Fruit fly (Drosophila melanogaster) whole organism, adult: ENCODE results near the gene Arp1.

Source experiments
- CG11617 ChIP-seq: fragments of 200-800 bp; sonication (Bioruptor generic); optimal IDR thresholded peaks from 2 replicates; lab custom pipeline; 2017; ENCODE audit warnings: mild to moderate bottlenecking, missing biosample characterization, missing genetic modification reagents, missing genetic modification characterization
- CG12768 ChIP-seq: fragments of 200-800 bp; sonication (Bioruptor generic); optimal IDR thresholded peaks from 2 replicates; lab custom pipeline; 2017; ENCODE audit warnings: missing biosample characterization, missing genetic modification characterization, mild to moderate bottlenecking, moderate library complexity, missing genetic modification reagents
- CG14711 ChIP-seq: fragments of 200-800 bp; sonication (Bioruptor generic); optimal IDR thresholded peaks from 2 replicates; lab custom pipeline; 2018; ENCODE audit warnings: missing biosample characterization, mild to moderate bottlenecking, missing genetic modification characterization, moderate library complexity
- CG1620 ChIP-seq: fragments of 200-800 bp; sonication (Bioruptor generic); optimal IDR thresholded peaks from 2 replicates; lab custom pipeline; 2016; ENCODE audit warnings: missing biosample characterization, missing genetic modification characterization
- CG33017 ChIP-seq: fragments of 200-800 bp; sonication (Bioruptor generic); optimal IDR thresholded peaks from 2 replicates; lab custom pipeline; 2018; ENCODE audit warnings: missing biosample characterization, mild to moderate bottlenecking, missing genetic modification characterization, moderate library complexity
- CG5204 ChIP-seq: fragments of 200-800 bp; sonication (Bioruptor generic); optimal IDR thresholded peaks from 2 replicates; lab custom pipeline; 2016; ENCODE audit warnings: missing biosample characterization, missing genetic modification characterization
- CG7045 ChIP-seq: fragments of 200-800 bp; sonication (Bioruptor generic); optimal IDR thresholded peaks from 2 replicates; lab custom pipeline; 2017; ENCODE audit warnings: missing biosample characterization, mild to moderate bottlenecking, missing genetic modification characterization
- CG7101 ChIP-seq: fragments of 200-800 bp; sonication (Bioruptor generic); optimal IDR thresholded peaks from 2 replicates; lab custom pipeline; 2018; ENCODE audit warnings: missing biosample characterization, mild to moderate bottlenecking, missing genetic modification characterization, moderate library complexity
- Clk ChIP-seq: fragments of 200-800 bp; sonication (Bioruptor generic); optimal IDR thresholded peaks from 2 replicates; lab custom pipeline; 2017; ENCODE audit warnings: missing biosample characterization, missing genetic modification characterization
- Crg-1 ChIP-seq: fragments of 200-800 bp; sonication (Bioruptor generic); optimal IDR thresholded peaks from 2 replicates; lab custom pipeline; 2016; ENCODE audit warnings: missing biosample characterization, missing genetic modification characterization
- Hr96 ChIP-seq: fragments of 200-800 bp; sonication (Bioruptor generic); optimal IDR thresholded peaks from 2 replicates; lab custom pipeline; 2016; ENCODE audit warnings: missing biosample characterization, missing genetic modification characterization
- Mnt ChIP-seq: fragments of 200-800 bp; sonication (Bioruptor generic); optimal IDR thresholded peaks from 2 replicates; lab custom pipeline; 2016; ENCODE audit warnings: missing biosample characterization, mild to moderate bottlenecking, missing genetic modification characterization
- bab1 ChIP-seq: fragments of 200-800 bp; sonication (Bioruptor generic); optimal IDR thresholded peaks from 3 replicates; lab custom pipeline; 2019; ENCODE audit warnings: missing biosample characterization, mild to moderate bottlenecking, missing genetic modification characterization, moderate library complexity
- cic ChIP-seq: fragments of 200-800 bp; sonication (Bioruptor generic); optimal IDR thresholded peaks from 2 replicates; lab custom pipeline; 2017; ENCODE audit warnings: missing biosample characterization, mild to moderate bottlenecking, missing genetic modification characterization, moderate library complexity
- cnc ChIP-seq, 2 experiments: fragments of >200 bp; optimal IDR thresholded peaks; 2 replicates each; lab custom pipeline; 2017
- kay ChIP-seq: fragments of 200-800 bp; sonication (Bioruptor generic); peaks from one replicate; lab custom pipeline; 2016; ENCODE audit warnings: missing biosample characterization, missing genetic modification characterization, borderline replicate concordance
- ovo ChIP-seq: fragments of 200-800 bp; sonication (Bioruptor generic); optimal IDR thresholded peaks from 2 replicates; lab custom pipeline; 2016; ENCODE audit warnings: missing biosample characterization, missing genetic modification characterization
- pad ChIP-seq: fragments of 200-800 bp; sonication (Bioruptor generic); optimal IDR thresholded peaks from 3 replicates; lab custom pipeline; 2017; ENCODE audit warnings: missing biosample characterization, missing genetic modification characterization, mild to moderate bottlenecking, moderate library complexity, missing genetic modification reagents
- tj ChIP-seq: fragments of 200-800 bp; sonication (Bioruptor generic); optimal IDR thresholded peaks from 3 replicates; lab custom pipeline; 2017; ENCODE audit warnings: missing biosample characterization, mild to moderate bottlenecking, missing genetic modification characterization, moderate library complexity
- toe ChIP-seq: fragments of 200-800 bp; sonication (Bioruptor generic); optimal IDR thresholded peaks from 2 replicates; lab custom pipeline; 2016; ENCODE audit warnings: missing biosample characterization, missing genetic modification characterization

Gene Arp1

dm6 chr3R:12722392-12722914 lies 30.9 kb downstream of the Arp1 start, which contains the start of gene Men:
Gene Men, minus strand, starts transcription at chr3R:12722442.
- no peak for TF ChIP-seq CG12768
- TF ChIP-seq kay = no peak
- no peak for TF ChIP-seq Crg-1 (GFP tag; lab: Kevin White, UChicago)
- TF ChIP-seq pad (GFP tag; lab: Kevin White, UChicago) = no peak
- TF ChIP-seq CG33017 (tag; lab: Kevin White, UChicago) = no peak
- TF ChIP-seq CG1620 (GFP tag; lab: Kevin White, UChicago) = no peak
- TF ChIP-seq CG5204 (GFP tag; lab: Kevin White, UChicago) = peak; percentile 22
- no peak for TF ChIP-seq Clk (GFP tag; lab: Kevin White, UChicago)
- no peak for TF ChIP-seq Mnt
- peak; percentile 31 for TF ChIP-seq CG7045 (GFP tag; lab: Kevin White, UChicago)
- TF ChIP-seq CG14711 = peak; percentile 19
- no peak for TF ChIP-seq cic (GFP tag; lab: Kevin White, UChicago)
- no peak for TF ChIP-seq CG11617 (GFP tag; lab: Kevin White, UChicago)
- TF ChIP-seq toe (GFP tag; lab: Kevin White, UChicago) = no peak
- TF ChIP-seq CG7101 (tag; lab: Kevin White, UChicago) = peak; percentile 59
- TF ChIP-seq bab1 (GFP tag; lab: Kevin White, UChicago) = peak; percentile 45
- TF ChIP-seq cnc (optimal IDR thresholded peaks at IDR 0.05; lab: Kevin White, UChicago) = no peak
- no peak for TF ChIP-seq Hr96 (GFP tag; lab: Kevin White, UChicago)
- no peak for TF ChIP-seq ovo (GFP tag; lab: Kevin White, UChicago)
- TF ChIP-seq tj (GFP tag; lab: Kevin White, UChicago) = peak; percentile 31

DNA sequence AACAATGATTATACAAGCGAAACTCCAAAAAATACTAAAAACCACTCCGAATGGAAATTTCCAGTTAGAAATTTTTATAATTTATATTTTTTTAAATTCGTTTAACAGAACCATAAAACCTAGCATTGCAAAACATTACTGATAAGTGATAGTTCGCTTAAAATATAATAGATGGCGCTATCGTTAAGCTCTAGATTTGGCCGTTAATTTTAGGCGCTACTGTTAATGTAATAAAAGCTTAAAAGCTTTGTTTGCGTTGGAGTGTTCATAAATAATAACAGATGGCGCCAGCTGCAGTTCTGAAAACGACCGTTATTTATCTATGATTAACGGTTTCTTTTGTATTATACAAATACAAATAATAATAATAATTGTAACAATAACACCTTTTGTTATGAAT lies 32.2 kb downstream of the Arp1 start:
- TF ChIP-seq bab1 (GFP tag; lab: Kevin White, UChicago) (peak; percentile 31), CG1620 (GFP tag; lab: Kevin White, UChicago) (peak; percentile 6), CG7101 (tag; lab: Kevin White, UChicago) (peak; percentile 30), CG11617 (GFP tag; lab: Kevin White, UChicago) (no peak), ovo (GFP tag; lab: Kevin White, UChicago) (peak; percentile 63), Hr96 (GFP tag; lab: Kevin White, UChicago) (no peak), kay (peak; percentile 3), Crg-1 (GFP tag; lab: Kevin White, UChicago) (peak; percentile 11)

dm6 chr3R:12727944-12728649 lies 36.6 kb downstream of the Arp1 start:
- TF ChIP-seq CG1620 (GFP tag; lab: Kevin White, UChicago) = no peak
- TF ChIP-seq Mnt = no peak
- no peak for TF ChIP-seq toe (GFP tag; lab: Kevin White, UChicago)
- TF ChIP-seq kay = no peak
- no peak for TF ChIP-seq CG7045 (GFP tag; lab: Kevin White, UChicago)
- no peak for TF ChIP-seq Clk (GFP tag; lab: Kevin White, UChicago)
- TF ChIP-seq CG12768 = no peak
- no peak for TF ChIP-seq Crg-1 (GFP tag; lab: Kevin White, UChicago)
- TF ChIP-seq tj (GFP tag; lab: Kevin White, UChicago) = no peak
- no peak for TF ChIP-seq cic (GFP tag; lab: Kevin White, UChicago)
- no peak for TF ChIP-seq CG11617 (GFP tag; lab: Kevin White, UChicago)
- TF ChIP-seq CG14711 = no peak
- TF ChIP-seq cnc (optimal IDR thresholded peaks at IDR 0.05; lab: Kevin White, UChicago) = no peak
- no peak for TF ChIP-seq CG33017 (tag; lab: Kevin White, UChicago)
- TF ChIP-seq bab1 (GFP tag; lab: Kevin White, UChicago) = no peak
- TF ChIP-seq pad (GFP tag; lab: Kevin White, UChicago) = no peak
- no peak for TF ChIP-seq CG5204 (GFP tag; lab: Kevin White, UChicago)
- TF ChIP-seq ovo (GFP tag; lab: Kevin White, UChicago) = no peak
- TF ChIP-seq Hr96 (GFP tag; lab: Kevin White, UChicago) = no peak
- no peak for TF ChIP-seq CG7101 (tag; lab: Kevin White, UChicago)

dm6 chr3R:12739247-12739646 lies 47.7 kb downstream of the Arp1 start, which contains the start of gene Ugt37A2:
Gene Ugt37A2, plus strand, starts transcription at chr3R:12739642.
- TF ChIP-seq kay (peak; percentile 68), cic (GFP tag; lab: Kevin White, UChicago) (peak; percentile 7), Crg-1 (GFP tag; lab: Kevin White, UChicago) (no peak), cnc (optimal IDR thresholded peaks at IDR 0.05; lab: Kevin White, UChicago) (no peak)

- peak; percentile 4 for TF ChIP-seq Mnt
- no peak for TF ChIP-seq CG11617 (GFP tag; lab: Kevin White, UChicago)
Measured at dm6 chr3R:12743580-12743979, 52.0 kb downstream of the Arp1 start, which contains the start of gene Ugt37A3. Gene Ugt37A3, minus strand, starts transcription at chr3R:12743680.
